Fruit fly (Drosophila melanogaster) whole organism, larva: ENCODE data around the gene Or83c.

Experiments
- noc ChIP-seq: fragments of 200-800 bp; sonication (Bioruptor generic); optimal IDR thresholded peaks from 3 replicates; lab custom pipeline; 2019; ENCODE audit warnings: missing biosample characterization, mild to moderate bottlenecking, missing genetic modification characterization, moderate library complexity

Gene Or83c

dm6 chr3R:6027138-6027537 lies 50.9 kb downstream of the Or83c start, which contains the start of gene CtsL3:
TSS of gene CtsL3 (minus strand) at chr3R:6027238.
- no peak for TF ChIP-seq noc (tag; lab: Kevin White, UChicago)
